Fruit fly (Drosophila melanogaster) whole organism, embryonic: ENCODE data around the gene CG4313.

Source experiments
- Atf-2 ChIP-seq: fragments of 200-800 bp; sonication (Bioruptor generic); optimal IDR thresholded peaks from 2 replicates; lab custom pipeline; 2016; ENCODE audit warnings: missing biosample characterization, missing genetic modification characterization
- CG10274 ChIP-seq: fragments of 200-800 bp; sonication (Bioruptor generic); optimal IDR thresholded peaks from 3 replicates; lab custom pipeline; 2017; ENCODE audit warnings: missing biosample characterization, mild to moderate bottlenecking, missing genetic modification characterization
- CG11695 ChIP-seq: fragments of 200-800 bp; sonication (Bioruptor generic); IDR thresholded peaks from 3 replicates; pipeline ENCODE4 v1.3.6; 2022; ENCODE audit warnings: missing biosample characterization, missing genetic modification characterization
- CG12942 ChIP-seq: fragments of 200-800 bp; sonication (Bioruptor generic); optimal IDR thresholded peaks from 3 replicates; lab custom pipeline; 2016; ENCODE audit warnings: missing biosample characterization, missing genetic modification characterization
- CG14965 ChIP-seq: fragments of 200-800 bp; sonication (Bioruptor generic); optimal IDR thresholded peaks from 2 replicates; lab custom pipeline; 2016; ENCODE audit warnings: missing biosample characterization, missing genetic modification characterization, borderline replicate concordance
- CG1603 ChIP-seq: fragments of 200-800 bp; sonication (Bioruptor generic); optimal IDR thresholded peaks from 2 replicates; lab custom pipeline; 2019; ENCODE audit warnings: missing biosample characterization, mild to moderate bottlenecking, missing genetic modification characterization, moderate library complexity
- CG16813 ChIP-seq: fragments of 200-800 bp; sonication (Bioruptor generic); IDR thresholded peaks from 3 replicates; pipeline ENCODE4 v1.3.6; 2022; ENCODE audit warnings: missing biosample characterization, missing genetic modification characterization; ENCODE audit not compliant: partially characterized antibody
- CG16863 ChIP-seq: fragments of 200-800 bp; sonication (Bioruptor generic); optimal IDR thresholded peaks from 3 replicates; lab custom pipeline; 2016; ENCODE audit warnings: missing biosample characterization, missing genetic modification characterization
- CG17361 ChIP-seq: fragments of 200-800 bp; sonication (Bioruptor generic); IDR thresholded peaks from 3 replicates; pipeline ENCODE4 v1.3.6; 2022; ENCODE audit warnings: missing biosample characterization, missing genetic modification characterization
- CG17568 ChIP-seq: fragments of 200-800 bp; sonication (Bioruptor generic); optimal IDR thresholded peaks from 2 replicates; lab custom pipeline; 2018; ENCODE audit warnings: missing biosample characterization, mild to moderate bottlenecking, missing genetic modification characterization, moderate library complexity
- CG18476 ChIP-seq: fragments of 200-800 bp; sonication (Bioruptor generic); optimal IDR thresholded peaks from 2 replicates; lab custom pipeline; 2016; ENCODE audit warnings: missing biosample characterization, mild to moderate bottlenecking, missing genetic modification characterization
- CG2678 ChIP-seq: fragments of 200-800 bp; sonication (Bioruptor generic); optimal IDR thresholded peaks from 3 replicates; lab custom pipeline; 2019; ENCODE audit warnings: missing biosample characterization, mild to moderate bottlenecking, missing genetic modification characterization, moderate library complexity
- CG2875 ChIP-seq: fragments of 200-800 bp; sonication (Bioruptor generic); optimal IDR thresholded peaks from 2 replicates; lab custom pipeline; 2017; ENCODE audit warnings: missing biosample characterization, mild to moderate bottlenecking, missing genetic modification characterization, missing genetic modification reagents
- CG32532 ChIP-seq: fragments of 200-800 bp; sonication (Bioruptor generic); IDR thresholded peaks from 2 replicates; pipeline ENCODE4 v1.3.6; 2022; ENCODE audit warnings: missing biosample characterization, missing genetic modification characterization
- CG3847 ChIP-seq: fragments of 200-800 bp; sonication (Bioruptor generic); IDR thresholded peaks from 2 replicates; pipeline ENCODE4 v1.3.6; 2022; ENCODE audit warnings: missing biosample characterization, missing genetic modification characterization
- CG8089 ChIP-seq: fragments of 200-800 bp; sonication (Bioruptor generic); optimal IDR thresholded peaks from 3 replicates; lab custom pipeline; 2016; ENCODE audit warnings: missing biosample characterization, missing genetic modification characterization
- CG8281 ChIP-seq: fragments of 200-800 bp; sonication (Bioruptor generic); optimal IDR thresholded peaks from 2 replicates; lab custom pipeline; 2018; ENCODE audit warnings: missing biosample characterization, mild to moderate bottlenecking, missing genetic modification characterization, moderate library complexity
- CG8359 ChIP-seq: fragments of 200-800 bp; sonication (Bioruptor generic); optimal IDR thresholded peaks from 2 replicates; lab custom pipeline; 2017; ENCODE audit warnings: missing biosample characterization, mild to moderate bottlenecking, missing genetic modification characterization, borderline replicate concordance
- CG8765 ChIP-seq: fragments of 200-800 bp; sonication (Bioruptor generic); IDR thresholded peaks from 2 replicates; pipeline ENCODE4 v1.3.6; 2022; ENCODE audit warnings: missing biosample characterization, missing genetic modification characterization
- CG9215 ChIP-seq: fragments of 200-800 bp; sonication (Bioruptor generic); IDR thresholded peaks from 2 replicates; pipeline ENCODE4 v1.3.6; 2022; ENCODE audit warnings: missing biosample characterization, missing genetic modification characterization
- CG9727 ChIP-seq: fragments of 200-800 bp; sonication (Bioruptor generic); optimal IDR thresholded peaks from 3 replicates; lab custom pipeline; 2017; ENCODE audit warnings: missing biosample characterization, mild to moderate bottlenecking, missing genetic modification characterization
- Chrac-16 ChIP-seq: fragments of 200-800 bp; sonication (Bioruptor generic); optimal IDR thresholded peaks from 3 replicates; lab custom pipeline; 2016; ENCODE audit warnings: missing biosample characterization, missing genetic modification characterization
- D19A ChIP-seq: fragments of 200-800 bp; optimal IDR thresholded peaks from 3 replicates; lab custom pipeline; 2019; ENCODE audit warnings: missing biosample characterization, mild to moderate bottlenecking, missing genetic modification characterization, moderate library complexity
- Dref ChIP-seq: fragments of 200-800 bp; sonication (Bioruptor generic); IDR thresholded peaks from 2 replicates; pipeline ENCODE4 v1.3.6; 2022; ENCODE audit warnings: missing biosample characterization, missing genetic modification characterization
- E2f1 ChIP-seq: fragments of 200-800 bp; sonication (Bioruptor generic); IDR thresholded peaks from 2 replicates; pipeline ENCODE4 v1.3.6; 2022; ENCODE audit warnings: missing biosample characterization, missing genetic modification characterization
- Ets97D ChIP-seq: fragments of 200-800 bp; sonication (Bioruptor generic); optimal IDR thresholded peaks from 3 replicates; lab custom pipeline; 2016; ENCODE audit warnings: missing biosample characterization, missing genetic modification characterization
- Hr3 ChIP-seq: fragments of 200-800 bp; sonication (Bioruptor generic); optimal IDR thresholded peaks from 3 replicates; lab custom pipeline; 2016; ENCODE audit warnings: missing biosample characterization, missing genetic modification characterization
- Lpt ChIP-seq: fragments of >200 bp; optimal IDR thresholded peaks from 2 replicates; lab custom pipeline; 2018; ENCODE audit warnings: missing biosample characterization, missing genetic modification characterization
- MBD-R2 ChIP-seq: fragments of 200-800 bp; sonication (Bioruptor generic); IDR thresholded peaks from 2 replicates; pipeline ENCODE4 v1.3.6; 2022; ENCODE audit warnings: missing biosample characterization, missing genetic modification characterization
- Opbp ChIP-seq: fragments of 200-800 bp; sonication (Bioruptor generic); IDR thresholded peaks from 3 replicates; pipeline ENCODE4 v1.3.6; 2022; ENCODE audit warnings: missing biosample characterization, missing genetic modification characterization; ENCODE audit not compliant: partially characterized antibody
- Ssrp ChIP-seq: fragments of 200-800 bp; sonication (Bioruptor generic); optimal IDR thresholded peaks from 2 replicates; lab custom pipeline; 2018; ENCODE audit warnings: missing biosample characterization, mild to moderate bottlenecking, missing genetic modification characterization, moderate library complexity
- Xbp1 ChIP-seq: fragments of 200-800 bp; sonication (Bioruptor generic); optimal IDR thresholded peaks from 3 replicates; lab custom pipeline; 2016; ENCODE audit warnings: missing biosample characterization, mild to moderate bottlenecking, missing genetic modification characterization
- az2 ChIP-seq: fragments of 200-800 bp; sonication (Bioruptor generic); optimal IDR thresholded peaks from 3 replicates; lab custom pipeline; 2016; ENCODE audit warnings: missing biosample characterization, missing genetic modification characterization
- cg ChIP-seq: fragments of 200-800 bp; sonication (Bioruptor generic); optimal IDR thresholded peaks from 3 replicates; lab custom pipeline; 2019; ENCODE audit warnings: missing biosample characterization, mild to moderate bottlenecking, missing genetic modification characterization, moderate library complexity
- dysf ChIP-seq: fragments of 200-800 bp; sonication (Bioruptor generic); IDR thresholded peaks from 3 replicates; pipeline ENCODE4 v1.3.6; 2022; ENCODE audit warnings: missing biosample characterization, missing genetic modification characterization
- ems ChIP-seq: fragments of 200-800 bp; sonication (Bioruptor generic); optimal IDR thresholded peaks from 3 replicates; lab custom pipeline; 2016; ENCODE audit warnings: missing biosample characterization, missing genetic modification characterization
- gsb-n ChIP-seq: fragments of 200-800 bp; sonication (Bioruptor generic); optimal IDR thresholded peaks from 3 replicates; lab custom pipeline; 2018; ENCODE audit warnings: missing biosample characterization, mild to moderate bottlenecking, missing genetic modification characterization
- h ChIP-seq: fragments of >200 bp; optimal IDR thresholded peaks from 2 replicates; lab custom pipeline; 2017
- hbn ChIP-seq: fragments of 200-800 bp; sonication (Bioruptor generic); IDR thresholded peaks from 2 replicates; pipeline ENCODE4 v1.3.6; 2022; ENCODE audit warnings: missing biosample characterization, missing genetic modification characterization; ENCODE audit not compliant: partially characterized antibody
- hth ChIP-seq: fragments of >200 bp; optimal IDR thresholded peaks from 2 replicates; lab custom pipeline; 2017; ENCODE audit warnings: inconsistent platforms
- jumu ChIP-seq: fragments of 200-800 bp; sonication (Bioruptor generic); optimal IDR thresholded peaks from 3 replicates; lab custom pipeline; 2016; ENCODE audit warnings: missing biosample characterization, missing genetic modification characterization
- ken ChIP-seq: fragments of 200-800 bp; sonication (Bioruptor generic); IDR thresholded peaks from 3 replicates; pipeline ENCODE4 v1.3.6; 2022; ENCODE audit warnings: missing biosample characterization, missing genetic modification characterization
- lola ChIP-seq, 3 experiments: fragments of >200 bp in 2 of 3; fragments of 200-800 bp in 1 of 3; sonication (Bioruptor generic) in 1 of 3; optimal IDR thresholded peaks; 2 replicates each; lab custom pipeline; 2017 to 2019; ENCODE audit warnings: missing biosample characterization in 3 of 3, missing genetic modification characterization in 3 of 3, mild to moderate bottlenecking in 1 of 3, moderate library complexity in 1 of 3
- onecut ChIP-seq: fragments of 200-800 bp; sonication (Bioruptor generic); IDR thresholded peaks from 2 replicates; pipeline ENCODE4 v1.3.6; 2022; ENCODE audit warnings: missing biosample characterization, missing genetic modification characterization
- pb ChIP-seq: fragments of 200-800 bp; sonication (Bioruptor generic); optimal IDR thresholded peaks from 3 replicates; lab custom pipeline; 2016; ENCODE audit warnings: missing biosample characterization, missing genetic modification characterization
- peb ChIP-seq: fragments of 200-800 bp; sonication (Bioruptor generic); IDR thresholded peaks from 2 replicates; pipeline ENCODE4 v1.3.6; 2022; ENCODE audit warnings: missing biosample characterization, missing genetic modification characterization
- rib ChIP-seq: fragments of 200-800 bp; sonication (Bioruptor generic); IDR thresholded peaks from 2 replicates; pipeline ENCODE4 v1.3.6; 2022; ENCODE audit warnings: missing biosample characterization, missing genetic modification characterization
- sc ChIP-seq, 3 experiments: fragments of >200 bp in 2 of 3; fragments of 200-800 bp in 1 of 3; sonication (Bioruptor generic) in 1 of 3; optimal IDR thresholded peaks; 2 replicates in 2 of 3; 3 replicates in 1 of 3; lab custom pipeline; 2017; ENCODE audit warnings: mild to moderate bottlenecking in 1 of 3, missing biosample characterization in 1 of 3, missing genetic modification characterization in 1 of 3, missing genetic modification reagents in 1 of 3
- sqz ChIP-seq: fragments of 200-800 bp; sonication (Bioruptor generic); optimal IDR thresholded peaks from 3 replicates; lab custom pipeline; 2018; ENCODE audit warnings: missing biosample characterization, mild to moderate bottlenecking, missing genetic modification characterization
- ttk ChIP-seq: fragments of 200-800 bp; sonication (Bioruptor generic); IDR thresholded peaks from 2 replicates; pipeline ENCODE4 v2.1.2; 2022; ENCODE audit warnings: missing biosample characterization, missing genetic modification characterization
- tup ChIP-seq: fragments of 200-800 bp; sonication (Bioruptor generic); optimal IDR thresholded peaks from 2 replicates; lab custom pipeline; 2016; ENCODE audit warnings: missing biosample characterization, mild to moderate bottlenecking, missing genetic modification characterization, moderate library complexity

CG4313 gene

dm6 chrX:2087501-2087900 is 45.8 kb downstream of the CG4313 start (continued):
- TF ChIP-seq CG3847 (peak; percentile 55; the same call in 1 of the 2 replicates), CG8765 (no peak), dysf (GFP tag; lab: Robert Waterston, UW) (peak; percentile 62), Atf-2 (GFP tag; lab: Kevin White, UChicago) (peak; percentile 17), ken (peak; percentile 82), peb (GFP tag; lab: Robert Waterston, UW) (no peak), CG17568 (peak; percentile 39), CG18476 (no peak), CG32532 (GFP tag; lab: Robert Waterston, UW) (peak; percentile 66), CG11695 (GFP tag; lab: Robert Waterston, UW) (peak; percentile 53; the same call in 1 of the 3 replicates), CG16813 (GFP tag; lab: Robert Waterston, UW) (no peak), az2 (peak; percentile 47), Dref (GFP tag; lab: Robert Waterston, UW) (no peak), CG8281 (tag; lab: Kevin White, UChicago) (no peak), CG2678 (tag; lab: Kevin White, UChicago) (peak; percentile 57), Ssrp (tag; lab: Kevin White, UChicago) (peak; percentile 44), hbn (GFP tag; lab: Robert Waterston, UW) (no peak), CG16863 (GFP tag; lab: Kevin White, UChicago) (peak; percentile 59), D19A (tag; lab: Kevin White, UChicago) (peak; percentile 56), Chrac-16 (GFP tag; lab: Kevin White, UChicago) (peak; percentile 4), h (lab: Kevin White, UChicago) (no peak), MBD-R2 (GFP tag; lab: Robert Waterston, UW) (no peak), CG8089 (GFP tag; lab: Kevin White, UChicago) (peak; percentile 43), Ets97D (GFP tag; lab: Kevin White, UChicago) (no peak), Hr3 (GFP tag; lab: Kevin White, UChicago) (peak; percentile 57), ttk (peak; percentile 36), sqz (GFP tag; lab: Kevin White, UChicago) (no peak), CG2875 (GFP tag; lab: Kevin White, UChicago) (peak; percentile 47), CG14965 (GFP tag; lab: Kevin White, UChicago) (no peak), pb (GFP tag; lab: Kevin White, UChicago) (peak; percentile 58), hth (lab: Kevin White, UChicago) (no peak), jumu (GFP tag; lab: Kevin White, UChicago) (peak; percentile 62), tup (GFP tag; lab: Kevin White, UChicago) (no peak), gsb-n (peak; percentile 56), Opbp (GFP tag; lab: Robert Waterston, UW) (no peak), CG8359 (GFP tag; lab: Kevin White, UChicago) (no peak), lola (GFP tag; optimal IDR thresholded peaks at IDR 0.05; lab: Kevin White, UChicago) (peak in 1 of 3 experiments; percentile 44), CG10274 (GFP tag; lab: Kevin White, UChicago) (peak; percentile 17), Lpt (GFP tag; lab: Kevin White, UChicago) (no peak), sc (optimal IDR thresholded peaks at IDR 0.05; lab: Kevin White, UChicago) (no peak), sc (GFP tag; optimal IDR thresholded peaks at IDR 0.05; lab: Kevin White, UChicago) (no peak), CG1603 (tag; lab: Kevin White, UChicago) (peak; percentile 86), cg (GFP tag; lab: Kevin White, UChicago) (peak; percentile 44), CG9727 (GFP tag; lab: Kevin White, UChicago) (peak; percentile 19), CG17361 (GFP tag; lab: Robert Waterston, UW) (peak; percentile 46; the same call in 1 of the 3 replicates), CG9215 (GFP tag; lab: Robert Waterston, UW) (0 out of 2 replicates have a peak, but pooled peaks have one; percentile 12), onecut (GFP tag; lab: Robert Waterston, UW) (0 out of 2 replicates have a peak, but pooled peaks have one; percentile 27), ems (GFP tag; lab: Kevin White, UChicago) (peak; percentile 25), Xbp1 (GFP tag; lab: Kevin White, UChicago) (peak; percentile 60), CG12942 (GFP tag; lab: Kevin White, UChicago) (peak; percentile 31), rib (GFP tag; lab: Robert Waterston, UW) (no peak), E2f1 (GFP tag; lab: Robert Waterston, UW) (peak; percentile 65)
